Fruit fly (Drosophila melanogaster): ENCODE results near the gene Tdrd3.

Gene Tdrd3

dm6 chr3L:14801854-14802616, 15.4 kb downstream of the Tdrd3 start, which contains the start of gene NHP2 (continued):
- TF ChIP-seq slbo (GFP tag; IDR thresholded peaks at IDR 0.05) (peak; percentile 84), CG16863 (GFP tag; optimal IDR thresholded peaks at IDR 0.05) (peak; percentile 33), Usf (GFP tag; optimal IDR thresholded peaks at IDR 0.05) (peak; percentile 34), Eip74EF (GFP tag; optimal IDR thresholded peaks at IDR 0.05) (no peak), CG6765 (GFP tag; optimal IDR thresholded peaks at IDR 0.05) (peak; percentile 66), Oaz (GFP tag; IDR thresholded peaks at IDR 0.05) (peak; percentile 68), CG31365 (tag; optimal IDR thresholded peaks at IDR 0.05) (peak; percentile 36), CG9215 (GFP tag; IDR thresholded peaks at IDR 0.05) (peak; percentile 66; the same call in 1 of the 2 replicates), CG14050 (GFP tag; IDR thresholded peaks at IDR 0.05) (peak; percentile 76), CG7271 (tag; optimal IDR thresholded peaks at IDR 0.05) (no peak), peb (GFP tag; IDR thresholded peaks at IDR 0.05) (peak; percentile 56; the same call in 1 of the 2 replicates), Ets97D (GFP tag; optimal IDR thresholded peaks at IDR 0.05) (peak; percentile 84), zfh2 (GFP tag; optimal IDR thresholded peaks at IDR 0.05) (peak; percentile 23), abd-A (tag; optimal IDR thresholded peaks at IDR 0.05) (no peak), CG9609 (GFP tag; optimal IDR thresholded peaks at IDR 0.05) (peak; percentile 23), CG43689 (GFP tag; IDR thresholded peaks at IDR 0.05) (peak; percentile 52; the same call in 1 of the 2 replicates), ATbp (GFP tag; optimal IDR thresholded peaks at IDR 0.05) (peak; percentile 80), CG6175 (GFP tag; IDR thresholded peaks at IDR 0.05) (peak; percentile 66), D (optimal IDR thresholded peaks at IDR 0.05) (no peak), D (GFP tag; optimal IDR thresholded peaks at IDR 0.05) (peak; percentile 57), pum (GFP tag; optimal IDR thresholded peaks at IDR 0.05) (peak; percentile 27), NfI (GFP tag; optimal IDR thresholded peaks at IDR 0.05) (peak; percentile 87), Hmr (GFP tag; optimal IDR thresholded peaks at IDR 0.05) (peak; percentile 91), CG7357 (GFP tag; IDR thresholded peaks at IDR 0.05) (peak; percentile 46; the same call in 1 of the 3 replicates), Hr78 (GFP tag; optimal IDR thresholded peaks at IDR 0.05) (peak in 1 of 2 experiments; percentile 94), CG10565 (GFP tag; optimal IDR thresholded peaks at IDR 0.05) (peak; percentile 41), Fer1 (GFP tag; optimal IDR thresholded peaks at IDR 0.05) (peak; percentile 89), lbe (GFP tag; optimal IDR thresholded peaks at IDR 0.05) (peak; percentile 81), CG17802 (tag; optimal IDR thresholded peaks at IDR 0.05) (peak; percentile 53), Max (GFP tag; optimal IDR thresholded peaks at IDR 0.05) (peak; percentile 97), al (GFP tag; IDR thresholded peaks at IDR 0.05) (peak; percentile 63), fd3F (GFP tag; optimal IDR thresholded peaks at IDR 0.05) (peak; percentile 62), B-H1 (GFP tag; IDR thresholded peaks at IDR 0.05) (peak; percentile 72), CG18262 (tag; optimal IDR thresholded peaks at IDR 0.05) (peak; percentile 82), CG15601 (tag; optimal IDR thresholded peaks at IDR 0.05) (peak; percentile 68), Atf6 (GFP tag; IDR thresholded peaks at IDR 0.05) (peak; percentile 87), hkb (optimal IDR thresholded peaks at IDR 0.05) (no peak), hkb (GFP tag; IDR thresholded peaks at IDR 0.05) (peak; percentile 94), E2f1 (GFP tag; IDR thresholded peaks at IDR 0.05) (peak; percentile 78), CG7987 (GFP tag; optimal IDR thresholded peaks at IDR 0.05) (peak; percentile 31), Doc2 (GFP tag; IDR thresholded peaks at IDR 0.05) (no peak), kah (GFP tag; optimal IDR thresholded peaks at IDR 0.05) (peak; percentile 76), ci (GFP tag; IDR thresholded peaks at IDR 0.05) (peak; percentile 93), GATAe (GFP tag; conservative IDR thresholded peaks at IDR 0.05) (no peak), CG2116 (GFP tag; optimal IDR thresholded peaks at IDR 0.05) (peak; percentile 72), CG30431 (GFP tag; optimal IDR thresholded peaks at IDR 0.05) (peak; percentile 57), lmd (GFP tag; IDR thresholded peaks at IDR 0.05) (peak; percentile 80), amos (GFP tag; IDR thresholded peaks at IDR 0.05; ENCODE audit: partially characterized antibody) (peak; percentile 17; the same call in 1 of the 2 replicates), CG11456 (GFP tag; IDR thresholded peaks at IDR 0.05) (no peak; the same call in 1 of the 3 replicates)
